Worm (Caenorhabditis elegans): ENCODE results near the gene ZC449.1.
A peak's percentile ranks its signal among the peaks of the same experiment; 100 is the strongest.

Gene ZC449.1

DNA sequence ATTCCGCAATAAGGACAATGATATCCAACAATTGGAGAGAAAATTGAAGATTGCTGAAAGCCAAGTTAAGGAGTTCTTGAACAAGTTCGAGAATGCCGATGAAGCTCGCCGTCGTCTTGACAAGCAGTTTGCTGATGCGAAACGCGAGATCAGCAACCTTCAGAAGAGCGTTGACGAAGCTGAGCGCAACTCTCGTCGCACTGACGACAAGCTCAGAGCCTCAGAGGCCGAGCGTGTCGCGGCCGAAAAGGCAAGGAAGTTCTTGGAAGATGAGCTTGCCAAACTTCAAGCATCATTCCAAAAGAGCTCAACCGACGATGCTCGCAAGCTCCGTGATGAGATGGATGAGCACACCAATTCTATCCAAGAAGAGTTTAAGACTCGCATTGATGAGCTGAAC is 37.9 kb upstream of the ZC449.1 start:
- TF ChIP-seq hlh-1 (tag; optimal IDR thresholded peaks at IDR 0.05) (no peak), ham-2 (GFP tag; optimal IDR thresholded peaks at IDR 0.05) (no peak), flh-1 (GFP tag; optimal IDR thresholded peaks at IDR 0.05) (no peak), elt-1 (tag; optimal IDR thresholded peaks at IDR 0.05; ENCODE audit: borderline replicate concordance, insufficient read depth) (no peak), elt-3 (tag; optimal IDR thresholded peaks at IDR 0.05) (no peak), ceh-43 (GFP tag; optimal IDR thresholded peaks at IDR 0.05) (no peak), bed-3 (GFP tag; optimal IDR thresholded peaks at IDR 0.05) (no peak)

DNA sequence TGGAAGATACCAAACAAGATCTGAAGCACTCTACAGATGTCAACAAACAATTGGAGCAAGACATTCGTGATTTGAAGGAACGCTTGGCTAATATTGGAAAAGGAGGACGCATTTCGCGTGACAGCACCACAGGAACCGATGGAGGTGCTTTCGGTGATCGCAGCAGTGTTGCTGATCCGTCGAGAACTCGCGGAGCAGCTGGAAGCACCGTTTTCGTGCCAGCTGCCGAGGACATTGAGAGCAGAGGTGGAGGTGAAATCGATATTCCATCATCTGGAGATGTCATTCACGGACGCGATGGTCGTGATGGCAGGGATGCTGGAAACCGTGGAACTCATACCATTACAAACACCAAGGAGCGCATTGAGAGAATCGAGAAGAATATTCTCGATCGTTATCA is 36.6 kb upstream of the ZC449.1 start:
- TF ChIP-seq lin-13 (tag; optimal IDR thresholded peaks at IDR 0.05) (no peak), ham-2 (GFP tag; optimal IDR thresholded peaks at IDR 0.05) (no peak), pha-4 (tag; optimal IDR thresholded peaks at IDR 0.05) (no peak)

DNA sequence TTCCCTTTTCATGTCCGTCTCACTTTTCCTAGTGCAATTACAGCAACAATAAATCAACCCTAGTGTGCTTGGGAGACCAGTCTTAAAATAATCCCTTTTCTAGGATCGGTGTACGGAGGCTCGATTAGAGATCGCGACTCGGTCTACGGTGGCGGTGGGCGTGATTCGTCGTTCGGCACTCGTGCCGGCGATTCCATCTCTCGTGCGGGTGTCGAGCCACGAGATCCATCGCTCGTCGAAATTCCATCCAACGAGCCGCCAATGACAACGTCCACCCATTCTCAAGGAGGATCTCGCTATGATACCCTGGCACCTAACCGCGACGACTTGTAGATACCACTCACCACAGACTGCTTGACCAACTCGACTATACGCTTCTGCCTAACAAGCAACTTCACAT is 31.7 kb upstream of the ZC449.1 start:
- TF ChIP-seq ceh-83 (GFP tag; optimal IDR thresholded peaks at IDR 0.05) = no peak
- TF ChIP-seq blmp-1 (tag; optimal IDR thresholded peaks at IDR 0.05) = no peak
- TF ChIP-seq ces-1 (GFP tag; optimal IDR thresholded peaks at IDR 0.05) = no peak
- TF ChIP-seq sptf-1 (tag; optimal IDR thresholded peaks at IDR 0.05) = no peak
- TF ChIP-seq ceh-39 (tag; optimal IDR thresholded peaks at IDR 0.05) = no peak
- no peak for TF ChIP-seq mab-5 (tag; optimal IDR thresholded peaks at IDR 0.05)
- TF ChIP-seq mls-2 (tag; optimal IDR thresholded peaks at IDR 0.05) = no peak
- no peak for TF ChIP-seq elt-1 (tag; optimal IDR thresholded peaks at IDR 0.05; ENCODE audit: borderline replicate concordance, insufficient read depth)
- no peak for TF ChIP-seq ham-2 (GFP tag; optimal IDR thresholded peaks at IDR 0.05)
- TF ChIP-seq nhr-2 (tag; optimal IDR thresholded peaks at IDR 0.05) = no peak
- TF ChIP-seq tbx-8 (GFP tag; optimal IDR thresholded peaks at IDR 0.05) = no peak
- no peak for TF ChIP-seq lin-32 (GFP tag; optimal IDR thresholded peaks at IDR 0.05)
- TF ChIP-seq mep-1 (tag; optimal IDR thresholded peaks at IDR 0.05) = no peak
- no peak for TF ChIP-seq nhr-28 (tag; optimal IDR thresholded peaks at IDR 0.05)
- TF ChIP-seq nhr-12 (tag; optimal IDR thresholded peaks at IDR 0.05) = no peak
- no peak for TF ChIP-seq elt-3 (tag; optimal IDR thresholded peaks at IDR 0.05)
- TF ChIP-seq ztf-11 (tag; optimal IDR thresholded peaks at IDR 0.05) = no peak
- TF ChIP-seq M03D4.4 (tag; optimal IDR thresholded peaks at IDR 0.05) = no peak

DNA sequence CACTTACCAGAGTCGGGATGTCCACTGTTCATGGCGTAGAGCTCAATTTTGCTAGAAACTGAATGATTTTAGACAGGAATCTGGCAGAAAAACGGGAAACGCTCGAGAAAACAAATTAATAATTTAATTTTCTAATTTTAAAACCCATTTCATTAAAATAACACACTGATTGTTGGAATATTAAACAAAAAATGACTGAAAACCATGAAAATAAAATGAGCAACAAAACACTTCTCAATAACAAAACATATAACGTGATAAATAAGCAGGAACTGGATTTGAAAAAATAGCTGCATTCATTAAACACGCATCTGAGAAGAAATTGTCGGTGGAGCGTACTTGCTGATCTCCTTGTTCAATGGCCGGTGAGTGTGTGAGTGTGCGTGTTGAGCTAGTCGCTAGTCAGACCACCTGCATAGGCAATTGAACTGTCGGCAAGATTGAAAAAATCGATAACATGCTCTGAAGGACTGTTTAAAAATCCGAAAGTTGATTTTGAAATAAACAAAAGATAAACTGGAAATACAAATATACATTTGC is 26.6 kb upstream of the ZC449.1 start, which contains the start of gene ZC8.6:
ZC8.6 (minus strand) TSS at position 51 of the 540 bp plus-strand sequence.
- TF ChIP-seq ceh-39 (tag; optimal IDR thresholded peaks at IDR 0.05) (no peak), unc-120 (tag; optimal IDR thresholded peaks at IDR 0.05; ENCODE audit: poor library complexity, severe bottlenecking) (no peak), lin-13 (tag; optimal IDR thresholded peaks at IDR 0.05) (peak; percentile 10), ceh-43 (GFP tag; optimal IDR thresholded peaks at IDR 0.05) (no peak), mep-1 (tag; optimal IDR thresholded peaks at IDR 0.05) (peak; percentile 54), snpc-4 (tag; optimal IDR thresholded peaks at IDR 0.05) (no peak), nhr-2 (tag; optimal IDR thresholded peaks at IDR 0.05) (peak; percentile 58), lin-32 (GFP tag; optimal IDR thresholded peaks at IDR 0.05) (no peak)

DNA sequence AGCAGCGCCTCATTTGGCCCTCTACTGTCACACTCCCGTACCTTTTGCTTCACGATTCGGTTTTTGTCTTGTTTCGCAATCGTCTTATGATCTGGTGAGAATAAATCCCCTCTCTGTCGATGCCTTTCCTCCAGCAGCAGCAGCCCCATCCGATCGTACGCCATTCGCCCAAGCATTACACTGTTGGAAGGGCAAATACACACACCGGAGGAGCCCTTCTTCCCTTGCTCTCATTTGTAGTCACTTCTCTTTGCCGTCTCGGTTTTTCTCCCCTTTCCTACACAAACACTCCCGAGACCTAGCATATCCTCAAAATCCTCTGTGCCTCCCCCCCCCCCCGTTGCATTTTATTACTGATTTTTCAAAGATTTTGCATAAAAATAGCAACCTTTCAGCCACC is 25.3 kb upstream of the ZC449.1 start, which contains the start of gene set-30:
set-30 (plus strand) TSS at position 396 of the 400 bp plus-strand sequence.
- TF ChIP-seq ceh-83 (GFP tag; optimal IDR thresholded peaks at IDR 0.05) (no peak), hlh-1 (tag; optimal IDR thresholded peaks at IDR 0.05) (peak; percentile 71), lsy-2 (tag; optimal IDR thresholded peaks at IDR 0.05) (no peak), M03D4.4 (tag; optimal IDR thresholded peaks at IDR 0.05) (peak; percentile 28), cnd-1 (tag; optimal IDR thresholded peaks at IDR 0.05) (peak; percentile 7), unc-120 (tag; optimal IDR thresholded peaks at IDR 0.05; ENCODE audit: poor library complexity, severe bottlenecking) (peak; percentile 50), drap-1 (GFP tag; optimal IDR thresholded peaks at IDR 0.05) (peak; percentile 4), unc-39 (tag; optimal IDR thresholded peaks at IDR 0.05) (no peak)

DNA sequence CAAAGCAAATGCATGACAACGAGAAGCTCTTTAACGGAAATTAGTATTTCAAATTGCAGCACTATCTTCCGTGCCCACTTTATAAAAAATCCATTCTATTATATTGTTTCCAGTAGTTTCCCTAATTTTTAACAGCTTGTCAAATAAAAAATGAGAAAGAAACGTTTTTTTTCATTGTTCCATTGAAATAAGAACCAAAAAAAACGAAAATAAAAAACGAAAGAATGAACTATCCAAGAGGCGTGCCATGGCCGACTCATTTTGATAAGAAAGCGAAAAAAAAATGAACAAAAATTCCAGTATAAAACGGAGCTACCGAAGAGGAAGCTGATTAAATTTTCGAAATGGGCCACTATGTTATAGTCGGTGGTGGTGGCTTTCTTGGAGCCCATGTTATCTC is 19.3 kb upstream of the ZC449.1 start, which contains the start of gene hsd-2:
hsd-2 (plus strand) TSS at position 301 of the 400 bp plus-strand sequence.
- TF ChIP-seq nhr-12 (tag; optimal IDR thresholded peaks at IDR 0.05) (no peak), ham-2 (GFP tag; optimal IDR thresholded peaks at IDR 0.05) (no peak)
